Worm (Caenorhabditis elegans): Measurements from ENCODE around the gene clp-6.
A peak's percentile ranks its signal among the peaks of the same experiment; 100 is the strongest.

clp-6 gene

ce11 chrIV:1445920-1446319 lies 11.1 kb upstream of the clp-6 start, which contains the start of gene clp-7:
Gene clp-7 (minus strand): TSS chrIV:1445966.
- TF ChIP-seq snpc-1.1 (tag; optimal IDR thresholded peaks at IDR 0.05; ENCODE audit: insufficient read depth) (no peak), cebp-1 (GFP tag; IDR thresholded peaks at IDR 0.05) (0 out of 2 replicates have a peak, but pooled peaks have one; percentile 20), cebp-1 (tag; optimal IDR thresholded peaks at IDR 0.05) (peak; percentile 75)

- TF ChIP-seq lin-54 (GFP tag; optimal IDR thresholded peaks at IDR 0.05) = no peak
- no peak for TF ChIP-seq C06A6.2 (GFP tag; conservative IDR thresholded peaks at IDR 0.05)
- TF ChIP-seq tlf-1 (GFP tag; optimal IDR thresholded peaks at IDR 0.05) = no peak
- peak; percentile 52 for TF ChIP-seq zfh-2 (GFP tag; conservative IDR thresholded peaks at IDR 0.05)
- no peak for TF ChIP-seq mel-28 (tag; optimal IDR thresholded peaks at IDR 0.05; ENCODE audit: borderline replicate concordance)
Measured at ce11 chrIV:1443997-1444678, 9.3 kb upstream of the clp-6 start.

ce11 chrIV:1443514-1443913 lies 8.7 kb upstream of the clp-6 start:
- TF ChIP-seq madf-8 (GFP tag; conservative IDR thresholded peaks at IDR 0.05) = no peak

ce11 chrIV:1440094-1440493 lies 5.3 kb upstream of the clp-6 start:
- peak; percentile 20; the same call in 1 of the 2 replicates for TF ChIP-seq F33H1.4 (GFP tag; IDR thresholded peaks at IDR 0.05)
- TF ChIP-seq ztf-25 (GFP tag; IDR thresholded peaks at IDR 0.05) = 0 out of 2 replicates have a peak, but pooled peaks have one; percentile 13
- 0 out of 2 replicates have a peak, but pooled peaks have one; percentile 13 for TF ChIP-seq Y79H2A.3 (GFP tag; conservative IDR thresholded peaks at IDR 0.05)
- TF ChIP-seq hsf-1 (GFP tag; IDR thresholded peaks at IDR 0.05) = peak; percentile 94
- TF ChIP-seq ekl-4 (GFP tag; IDR thresholded peaks at IDR 0.05) = 0 out of 2 replicates have a peak, but pooled peaks have one; percentile 28

ce11 chrIV:1437625-1438024 lies 2.8 kb upstream of the clp-6 start:
- TF ChIP-seq lin-35 (GFP tag; optimal IDR thresholded peaks at IDR 0.05) (no peak), hrde-1 (tag; optimal IDR thresholded peaks at IDR 0.05; ENCODE audit: borderline replicate concordance) (no peak), cebp-2 (GFP tag; IDR thresholded peaks at IDR 0.05) (no peak), ztf-28 (GFP tag; IDR thresholded peaks at IDR 0.05) (no peak), Y67H2A.10 (GFP tag; conservative IDR thresholded peaks at IDR 0.05) (no peak), fkh-3 (tag; optimal IDR thresholded peaks at IDR 0.05) (no peak), let-526 (GFP tag; IDR thresholded peaks at IDR 0.05) (no peak), tlf-1 (GFP tag; optimal IDR thresholded peaks at IDR 0.05) (no peak), ZK185.1 (tag; optimal IDR thresholded peaks at IDR 0.05; ENCODE audit: poor library complexity, severe bottlenecking) (no peak), mxl-1 (tag; optimal IDR thresholded peaks at IDR 0.05) (no peak), F52B5.7 (tag; optimal IDR thresholded peaks at IDR 0.05) (no peak), nhr-179 (tag; optimal IDR thresholded peaks at IDR 0.05) (no peak), F23B12.7 (tag; optimal IDR thresholded peaks at IDR 0.05; ENCODE audit: insufficient read depth) (no peak), bed-1 (GFP tag; IDR thresholded peaks at IDR 0.05) (no peak), sptf-2 (GFP tag; optimal IDR thresholded peaks at IDR 0.05) (no peak), F10E7.11 (tag; optimal IDR thresholded peaks at IDR 0.05) (no peak), lsl-1 (GFP tag; optimal IDR thresholded peaks at IDR 0.05) (no peak), ztf-18 (tag; optimal IDR thresholded peaks at IDR 0.05) (no peak), mcd-1 (GFP tag; IDR thresholded peaks at IDR 0.05) (no peak)
